Worm (Caenorhabditis elegans) whole organism, L2 larva: ENCODE results near the gene C23H3.2.
A peak's percentile ranks its signal among the peaks of the same experiment; 100 is the strongest.

Experiments
- ama-1 ChIP-seq: fragments of 150-350 bp; optimal IDR thresholded peaks from 2 replicates; lab custom pipeline; 2018; ENCODE audit warnings: inconsistent platforms
- dmd-4 ChIP-seq: sonication (generic microtip); optimal IDR thresholded peaks from 2 replicates; lab custom pipeline; 2017; ENCODE audit warnings: missing biosample characterization, missing genetic modification characterization
- elt-1 ChIP-seq: fragments of 150-350 bp; optimal IDR thresholded peaks from 2 replicates; lab custom pipeline; 2014; ENCODE audit warnings: missing biosample characterization, missing genetic modification characterization
- lin-39 ChIP-seq: fragments of 150-350 bp; optimal IDR thresholded peaks from 2 replicates; lab custom pipeline; 2014; ENCODE audit warnings: missing biosample characterization, missing genetic modification reagents, missing genetic modification characterization
- lsy-2 ChIP-seq, 2 experiments: fragments of 150-350 bp in 1 of 2; sonication (generic microtip) in 1 of 2; optimal IDR thresholded peaks; 2 replicates each; lab custom pipeline; 2014 to 2017; ENCODE audit warnings: missing biosample characterization in 2 of 2, missing genetic modification characterization in 2 of 2
- nhr-11 ChIP-seq: fragments of 150-350 bp; optimal IDR thresholded peaks from 2 replicates; lab custom pipeline; 2014; ENCODE audit warnings: missing biosample characterization, missing genetic modification characterization
- nhr-12 ChIP-seq: fragments of 150-350 bp; optimal IDR thresholded peaks from 2 replicates; lab custom pipeline; 2014; ENCODE audit warnings: missing biosample characterization, missing genetic modification characterization
- nhr-23 ChIP-seq: fragments of 150-350 bp; optimal IDR thresholded peaks from 2 replicates; lab custom pipeline; 2014; ENCODE audit warnings: missing biosample characterization, missing genetic modification reagents, missing genetic modification characterization
- nhr-237 ChIP-seq: fragments of 150-350 bp; optimal IDR thresholded peaks from 2 replicates; lab custom pipeline; 2014; ENCODE audit warnings: missing biosample characterization, missing genetic modification characterization
- nhr-6 ChIP-seq: fragments of 150-350 bp; optimal IDR thresholded peaks from 2 replicates; lab custom pipeline; 2014; ENCODE audit warnings: missing biosample characterization, missing genetic modification characterization
- peb-1 ChIP-seq: fragments of 150-350 bp; optimal IDR thresholded peaks from 2 replicates; lab custom pipeline; 2014; ENCODE audit warnings: missing biosample characterization, missing genetic modification characterization
- skn-1 ChIP-seq: sonication (generic microtip); optimal IDR thresholded peaks from 2 replicates; lab custom pipeline; 2017; ENCODE audit warnings: missing biosample characterization, missing genetic modification characterization
- unc-55 ChIP-seq: fragments of 150-350 bp; sonication (generic microtip); optimal IDR thresholded peaks from 3 replicates; lab custom pipeline; 2014; ENCODE audit warnings: missing biosample characterization, missing genetic modification reagents, missing genetic modification characterization
- zag-1 ChIP-seq: fragments of 150-350 bp; optimal IDR thresholded peaks from 2 replicates; lab custom pipeline; 2014; ENCODE audit warnings: missing biosample characterization, missing genetic modification characterization

DNA sequence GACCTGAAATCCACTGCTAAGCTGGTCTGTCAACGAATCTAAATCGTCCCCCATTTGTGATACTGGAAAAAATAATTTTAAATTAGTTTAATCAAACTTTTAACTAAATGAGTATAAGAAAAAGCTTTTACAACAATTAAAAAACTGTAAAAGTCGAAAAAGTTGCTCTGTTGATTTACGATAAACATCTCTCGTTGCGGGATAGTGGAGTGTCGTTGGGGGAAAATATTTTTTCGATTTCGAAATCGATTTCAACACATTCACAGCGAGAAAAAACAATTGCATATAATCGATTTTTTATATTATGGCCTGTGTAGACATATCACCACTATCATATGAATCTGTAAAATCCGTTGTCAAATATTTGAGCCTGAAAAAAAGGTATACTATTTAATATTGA lies 29.6 kb upstream of the C23H3.2 start, which contains the start of the genes F23F1.5 and fbxc-54:
- no peak for TF ChIP-seq skn-1 (tag; lab: Kevin White, UChicago)
- no peak for TF ChIP-seq nhr-237 (tag; lab: Kevin White, UChicago)
- TF ChIP-seq dmd-4 (tag; lab: Kevin White, UChicago) = no peak
- no peak for TF ChIP-seq nhr-11
- no peak for TF ChIP-seq ama-1 (lab: Kevin White, UChicago)
- TF ChIP-seq elt-1 (tag; lab: Kevin White, UChicago) = no peak
- peak; percentile 80 for TF ChIP-seq unc-55 (GFP tag; lab: Kevin White, UChicago)
- peak; percentile 88 for TF ChIP-seq nhr-6
- no peak for TF ChIP-seq nhr-23 (tag; lab: Kevin White, UChicago)
- TF ChIP-seq zag-1 (tag; lab: Kevin White, UChicago) = no peak
- peak in 1 of 2 experiments; percentile 54 for TF ChIP-seq lsy-2 (tag; optimal IDR thresholded peaks at IDR 0.05; lab: Kevin White, UChicago)
- TF ChIP-seq peb-1 = no peak
- TF ChIP-seq nhr-12 (tag; lab: Kevin White, UChicago) = no peak
- TF ChIP-seq lin-39 (tag; lab: Kevin White, UChicago) = no peak
